Fruit fly (Drosophila melanogaster): Measurements from ENCODE around the gene dia.

The dia gene

DNA sequence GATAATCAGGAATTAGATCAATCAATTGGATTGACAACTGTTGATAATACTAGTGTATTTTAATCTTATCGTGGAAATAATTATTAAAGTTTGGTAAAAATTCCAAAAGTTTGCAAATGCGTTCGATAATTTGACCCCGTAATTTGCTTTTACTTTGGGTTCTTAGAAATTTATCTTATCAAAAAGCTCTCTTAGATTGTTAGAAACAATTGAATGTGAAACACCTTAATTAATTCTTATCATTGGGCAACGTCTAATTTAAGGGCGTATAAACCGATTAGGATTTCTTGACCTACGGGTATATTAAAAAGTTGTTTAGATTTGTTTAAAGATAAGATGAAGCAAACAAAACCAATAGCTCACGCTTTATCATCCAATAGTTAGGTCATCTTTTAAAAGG lies 24.9 kb upstream of the dia start:
- TF ChIP-seq CG10631 (GFP tag; optimal IDR thresholded peaks at IDR 0.05) = no peak
- no peak for TF ChIP-seq salr (GFP tag; optimal IDR thresholded peaks at IDR 0.05)
- TF ChIP-seq CG11294 (GFP tag; IDR thresholded peaks at IDR 0.05) = no peak
- no peak for TF ChIP-seq CG10669 (GFP tag; optimal IDR thresholded peaks at IDR 0.05)
- TF ChIP-seq CG6808 (GFP tag; optimal IDR thresholded peaks at IDR 0.05) = no peak
- TF ChIP-seq Eip75B (GFP tag; optimal IDR thresholded peaks at IDR 0.05) = no peak
- no peak for TF ChIP-seq Lpt (GFP tag; optimal IDR thresholded peaks at IDR 0.05)
- TF ChIP-seq acj6 (GFP tag; optimal IDR thresholded peaks at IDR 0.05) = no peak
- no peak for TF ChIP-seq Sox102F (GFP tag; optimal IDR thresholded peaks at IDR 0.05)
- no peak for TF ChIP-seq CG8119 (GFP tag; IDR thresholded peaks at IDR 0.05)
- no peak for TF ChIP-seq cyc (GFP tag; optimal IDR thresholded peaks at IDR 0.05)
- no peak for TF ChIP-seq Hr4 (GFP tag; optimal IDR thresholded peaks at IDR 0.05)
- TF ChIP-seq vri (GFP tag; optimal IDR thresholded peaks at IDR 0.05) = no peak
- TF ChIP-seq CG8632 (GFP tag; optimal IDR thresholded peaks at IDR 0.05) = no peak
- TF ChIP-seq Ets96B (tag; optimal IDR thresholded peaks at IDR 0.05) = no peak
- no peak for TF ChIP-seq fd85E (GFP tag; optimal IDR thresholded peaks at IDR 0.05)
- no peak for TF ChIP-seq CG16779 (tag; optimal IDR thresholded peaks at IDR 0.05)

DNA sequence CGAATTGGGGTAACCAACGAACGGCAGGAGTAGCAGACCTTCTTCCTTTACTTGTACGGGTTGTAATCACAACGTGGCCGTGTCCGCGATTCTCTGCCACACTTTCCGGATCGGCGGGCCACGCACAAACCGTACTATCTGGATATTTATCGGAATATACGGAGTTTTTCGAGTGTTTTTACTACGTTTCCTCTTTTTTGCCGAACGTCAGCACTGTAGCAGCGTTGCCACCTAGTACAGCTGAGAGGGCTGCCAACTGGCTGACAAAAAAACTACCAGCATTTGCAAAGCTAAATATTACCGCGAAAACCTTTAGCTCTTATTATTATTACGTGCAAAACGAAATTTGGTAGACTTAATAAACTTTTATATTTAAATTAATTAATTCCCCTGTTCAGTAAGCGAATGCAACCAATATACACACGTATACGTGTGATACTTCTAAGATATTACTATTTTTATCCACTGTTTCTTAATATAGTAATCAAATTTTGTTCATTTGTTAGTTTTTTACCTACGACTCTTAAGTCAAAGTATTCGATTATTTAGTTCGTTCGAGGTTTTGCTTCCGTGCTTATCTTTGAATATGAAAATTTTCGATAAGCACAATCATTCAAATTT lies 23.8 kb upstream of the dia start, which contains the start of gene TM9SF2:
Gene TM9SF2 (minus strand): TSS at position 244 of the 621 bp plus-strand sequence.
- no peak for TF ChIP-seq acj6 (GFP tag; optimal IDR thresholded peaks at IDR 0.05)
- no peak for TF ChIP-seq CG10669 (GFP tag; optimal IDR thresholded peaks at IDR 0.05)
- TF ChIP-seq Lpt (GFP tag; optimal IDR thresholded peaks at IDR 0.05) = no peak
- no peak for TF ChIP-seq dac (GFP tag; optimal IDR thresholded peaks at IDR 0.05)
- TF ChIP-seq CG8319 (GFP tag; optimal IDR thresholded peaks at IDR 0.05) = no peak
- peak; percentile 47 for TF ChIP-seq esn (GFP tag; optimal IDR thresholded peaks at IDR 0.05)
- no peak for TF ChIP-seq spab (GFP tag; optimal IDR thresholded peaks at IDR 0.05)
- TF ChIP-seq CG6854 (GFP tag; optimal IDR thresholded peaks at IDR 0.05) = no peak
- TF ChIP-seq CG10631 (GFP tag; optimal IDR thresholded peaks at IDR 0.05) = peak; percentile 47
- no peak for TF ChIP-seq Met (GFP tag; optimal IDR thresholded peaks at IDR 0.05)
- TF ChIP-seq Sox15 (GFP tag; optimal IDR thresholded peaks at IDR 0.05) = no peak
- TF ChIP-seq eg (GFP tag; IDR thresholded peaks at IDR 0.05) = peak; percentile 32; the same call in 1 of the 3 replicates
- TF ChIP-seq CG34406 (GFP tag; optimal IDR thresholded peaks at IDR 0.05) = no peak

dm6 chr2L:20734687-20735088 lies 23.3 kb upstream of the dia start:
- no peak for TF ChIP-seq Lpt (GFP tag; optimal IDR thresholded peaks at IDR 0.05)
- TF ChIP-seq Eip75B (GFP tag; optimal IDR thresholded peaks at IDR 0.05) = no peak
- TF ChIP-seq CG6792 (GFP tag; optimal IDR thresholded peaks at IDR 0.05) = no peak
- TF ChIP-seq CG11762 (GFP tag; optimal IDR thresholded peaks at IDR 0.05; ENCODE audit: insufficient read depth) = no peak
- no peak for TF ChIP-seq Eip93F (GFP tag; optimal IDR thresholded peaks at IDR 0.05)
- no peak for TF ChIP-seq ss (GFP tag; optimal IDR thresholded peaks at IDR 0.05)
- TF ChIP-seq fd85E (GFP tag; optimal IDR thresholded peaks at IDR 0.05) = no peak
- no peak for TF ChIP-seq salr (GFP tag; optimal IDR thresholded peaks at IDR 0.05)
- no peak for TF ChIP-seq OdsH (GFP tag; optimal IDR thresholded peaks at IDR 0.05)
- no peak for TF ChIP-seq Smox (GFP tag; optimal IDR thresholded peaks at IDR 0.05)
- no peak for TF ChIP-seq Sox102F (GFP tag; optimal IDR thresholded peaks at IDR 0.05)

- TF ChIP-seq Blimp-1 (GFP tag; optimal IDR thresholded peaks at IDR 0.05) (peak; percentile 94), ss (GFP tag; optimal IDR thresholded peaks at IDR 0.05) (no peak), dsx (GFP tag; optimal IDR thresholded peaks at IDR 0.05; ENCODE audit: poor library complexity, severe bottlenecking) (no peak), CG8119 (GFP tag; IDR thresholded peaks at IDR 0.05) (0 out of 3 replicates have a peak, but pooled peaks have one; percentile 16)
These were observed 22.7 kb upstream of the dia start for dm6 chr2L:20735121-20735855.
